Worm (Caenorhabditis elegans) whole organism, L1 larva: ENCODE results near the gene magu-4.

Experiments
- C04F5.9 ChIP-seq: sonication (generic microtip); optimal IDR thresholded peaks from 2 replicates; lab custom pipeline; 2016; ENCODE audit warnings: missing genetic modification characterization, missing compliant biosample characterization
- F16B12.6 ChIP-seq: fragments of 150-350 bp; optimal IDR thresholded peaks from 2 replicates; lab custom pipeline; 2014; ENCODE audit warnings: missing biosample characterization, missing genetic modification characterization
- Y116A8C.19 ChIP-seq: sonication (generic microtip); optimal IDR thresholded peaks from 2 replicates; lab custom pipeline; 2016; ENCODE audit warnings: missing compliant biosample characterization, missing genetic modification characterization, borderline replicate concordance
- alr-1 ChIP-seq: fragments of 200-800 bp; sonication (Bioruptor generic); optimal IDR thresholded peaks from 2 replicates; lab custom pipeline; 2018; ENCODE audit warnings: borderline replicate concordance, mild to moderate bottlenecking, missing genetic modification characterization, missing compliant biosample characterization
- blmp-1 ChIP-seq: fragments of 150-350 bp; optimal IDR thresholded peaks from 2 replicates; lab custom pipeline; 2014; ENCODE audit warnings: missing biosample characterization, missing genetic modification characterization
- ceh-63 ChIP-seq: fragments of 200-800 bp; sonication (Bioruptor generic); optimal IDR thresholded peaks from 2 replicates; lab custom pipeline; 2018; ENCODE audit warnings: mild to moderate bottlenecking, missing genetic modification characterization, missing compliant biosample characterization
- ceh-82 ChIP-seq, 3 experiments: fragments of 150-350 bp in 1 of 3; sonication (generic microtip) in 2 of 3; optimal IDR thresholded peaks; 2 replicates each; lab custom pipeline; 2014 to 2017; ENCODE audit warnings: missing biosample characterization in 3 of 3, missing genetic modification characterization in 3 of 3
- ceh-90 ChIP-seq: sonication (generic microtip); optimal IDR thresholded peaks from 2 replicates; lab custom pipeline; 2016; ENCODE audit warnings: missing genetic modification characterization, missing compliant biosample characterization
- ces-1 ChIP-seq: fragments of 150-350 bp; optimal IDR thresholded peaks from 2 replicates; lab custom pipeline; 2014; ENCODE audit warnings: missing biosample characterization, missing genetic modification reagents, missing genetic modification characterization
- dpl-1 ChIP-seq, 3 experiments: fragments of 150-350 bp in 2 of 3; sonication (generic microtip) in 1 of 3; optimal IDR thresholded peaks; 2 replicates each; lab custom pipeline; 2014 to 2017; ENCODE audit warnings: missing biosample characterization in 3 of 3, missing genetic modification characterization in 3 of 3, missing genetic modification reagents in 3 of 3
- dsc-1 ChIP-seq: sonication (generic microtip); optimal IDR thresholded peaks from 2 replicates; lab custom pipeline; 2016; ENCODE audit warnings: mild to moderate bottlenecking, missing genetic modification characterization, missing compliant biosample characterization
- efl-1 ChIP-seq, 4 experiments: fragments of 150-350 bp; optimal IDR thresholded peaks in 3 of 4; peaks in 1 of 4; 1 replicate in 1 of 4; 2 replicates in 3 of 4; lab custom pipeline; 2014; ENCODE audit warnings: missing biosample characterization in 2 of 4, missing genetic modification characterization in 2 of 4, missing genetic modification reagents in 2 of 4
- egl-13 ChIP-seq: sonication (generic microtip); optimal IDR thresholded peaks from 2 replicates; lab custom pipeline; 2016; ENCODE audit warnings: missing genotype, missing genetic modification reagents, missing genetic modification characterization, missing compliant biosample characterization
- fkh-10 ChIP-seq: sonication (generic microtip); optimal IDR thresholded peaks from 2 replicates; lab custom pipeline; 2017; ENCODE audit warnings: missing biosample characterization, missing genetic modification reagents, missing genetic modification characterization
- fkh-4 ChIP-seq: sonication (generic microtip); optimal IDR thresholded peaks from 2 replicates; lab custom pipeline; 2016; ENCODE audit warnings: missing compliant biosample characterization, missing genetic modification characterization, borderline replicate concordance
- hlh-4 ChIP-seq: sonication (generic microtip); optimal IDR thresholded peaks from 2 replicates; lab custom pipeline; 2016; ENCODE audit warnings: mild to moderate bottlenecking, missing genetic modification characterization, missing compliant biosample characterization
- lin-13 ChIP-seq: fragments of 150-350 bp; optimal IDR thresholded peaks from 2 replicates; lab custom pipeline; 2014; ENCODE audit warnings: missing biosample characterization, missing genetic modification reagents, missing genetic modification characterization
- lin-14 ChIP-seq: fragments of 200-800 bp; sonication (Bioruptor generic); optimal IDR thresholded peaks from 2 replicates; lab custom pipeline; 2018; ENCODE audit warnings: mild to moderate bottlenecking, missing genetic modification characterization, moderate library complexity, missing compliant biosample characterization
- lin-35 ChIP-seq, 2 experiments: fragments of 150-350 bp; optimal IDR thresholded peaks; 2 replicates each; lab custom pipeline; 2014; ENCODE audit warnings: missing biosample characterization in 2 of 2, missing genetic modification characterization in 2 of 2, missing genetic modification reagents in 2 of 2
- lin-39 ChIP-seq: fragments of 150-350 bp; optimal IDR thresholded peaks from 2 replicates; lab custom pipeline; 2014; ENCODE audit warnings: missing biosample characterization, missing genetic modification reagents, missing genetic modification characterization
- mdl-1 ChIP-seq, 2 experiments: fragments of 150-350 bp; optimal IDR thresholded peaks; 2 replicates each; lab custom pipeline; 2014 to 2017; ENCODE audit warnings: missing biosample characterization in 2 of 2, missing genetic modification characterization in 2 of 2, inconsistent platforms in 1 of 2
- mef-2 ChIP-seq: fragments of 150-350 bp; optimal IDR thresholded peaks from 2 replicates; lab custom pipeline; 2014; ENCODE audit warnings: missing biosample characterization, missing genetic modification characterization
- nhr-47 ChIP-seq: sonication (generic microtip); optimal IDR thresholded peaks from 2 replicates; lab custom pipeline; 2016; ENCODE audit warnings: mild to moderate bottlenecking, missing genetic modification characterization, moderate library complexity, missing compliant biosample characterization
- nhr-71 ChIP-seq: sonication (generic microtip); optimal IDR thresholded peaks from 2 replicates; lab custom pipeline; 2016; ENCODE audit warnings: mild to moderate bottlenecking, missing genetic modification characterization, moderate library complexity, missing compliant biosample characterization
- nhr-76 ChIP-seq: sonication (generic microtip); optimal IDR thresholded peaks from 2 replicates; lab custom pipeline; 2017; ENCODE audit warnings: missing biosample characterization, missing genetic modification characterization
- nhr-77 ChIP-seq: fragments of 150-350 bp; optimal IDR thresholded peaks from 2 replicates; lab custom pipeline; 2014; ENCODE audit warnings: missing biosample characterization, missing genetic modification characterization
- nhr-84 ChIP-seq: sonication (generic microtip); optimal IDR thresholded peaks from 2 replicates; lab custom pipeline; 2017; ENCODE audit warnings: missing biosample characterization, missing genetic modification characterization
- nhr-85 ChIP-seq: sonication (generic microtip); peaks from one replicate; lab custom pipeline; 2016; ENCODE audit warnings: missing genetic modification characterization, inconsistent platforms, missing compliant biosample characterization
- pax-3 ChIP-seq: fragments of 200-800 bp; sonication (Bioruptor generic); optimal IDR thresholded peaks from 2 replicates; lab custom pipeline; 2018; ENCODE audit warnings: mild to moderate bottlenecking, missing genetic modification characterization, moderate library complexity, missing compliant biosample characterization
- rnt-1 ChIP-seq: sonication (generic microtip); optimal IDR thresholded peaks from 2 replicates; lab custom pipeline; 2016; ENCODE audit warnings: mild to moderate bottlenecking, missing genetic modification characterization, moderate library complexity, missing compliant biosample characterization
- sptf-1 ChIP-seq: fragments of 150-350 bp; optimal IDR thresholded peaks from 2 replicates; lab custom pipeline; 2014; ENCODE audit warnings: missing biosample characterization, missing genetic modification characterization
- unc-130 ChIP-seq: fragments of 150-350 bp; optimal IDR thresholded peaks from 2 replicates; lab custom pipeline; 2017; ENCODE audit warnings: missing biosample characterization, missing genetic modification characterization, inconsistent platforms
- xbp-1 ChIP-seq: sonication (generic microtip); optimal IDR thresholded peaks from 2 replicates; lab custom pipeline; 2016; ENCODE audit warnings: missing genetic modification characterization, missing compliant biosample characterization
- ztf-4 ChIP-seq: fragments of 150-350 bp; optimal IDR thresholded peaks from 2 replicates; lab custom pipeline; 2014; ENCODE audit warnings: missing biosample characterization, missing genetic modification characterization

The magu-4 gene

DNA sequence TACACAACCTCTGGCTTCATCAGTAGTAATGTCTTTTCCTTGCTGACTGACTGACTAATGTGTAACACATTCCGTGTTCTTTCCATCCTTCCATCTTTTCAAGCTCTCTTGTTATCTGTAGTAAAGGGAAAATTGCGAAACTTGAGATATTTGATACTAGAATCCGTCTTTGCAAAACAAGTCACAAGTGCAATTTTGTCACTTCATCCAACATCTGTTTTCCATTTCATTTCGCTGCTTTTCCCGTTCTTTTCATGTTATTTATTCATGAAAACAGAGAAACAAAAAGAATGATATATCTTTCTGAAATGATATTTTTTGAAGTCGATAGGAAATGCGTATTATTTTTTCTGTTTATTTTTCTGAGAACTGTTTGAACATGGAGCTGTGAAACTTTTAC is 36.5 kb downstream of the magu-4 start:
- no peak for TF ChIP-seq pax-3 (tag; lab: Kevin White, UChicago)
- TF ChIP-seq lin-14, result peak; percentile 14
- TF ChIP-seq dsc-1 (tag; lab: Kevin White, UChicago), result peak; percentile 83
- no peak for TF ChIP-seq lin-13 (GFP tag; lab: Kevin White, UChicago)
- peak; percentile 58 for TF ChIP-seq fkh-4 (tag; lab: Kevin White, UChicago)
- TF ChIP-seq nhr-85 (tag; lab: Kevin White, UChicago), result no peak
- TF ChIP-seq mdl-1 (tag; optimal IDR thresholded peaks at IDR 0.05; lab: Kevin White, UChicago), result no peak
- TF ChIP-seq lin-35 (GFP tag; optimal IDR thresholded peaks at IDR 0.05; lab: Kevin White, UChicago), result no peak

ce11 chrIV:10047108-10047507 is 37.6 kb downstream of the magu-4 start, which contains the start of gene T04B2.3:
Gene T04B2.3 (plus strand): TSS chrIV:10047408.
- TF ChIP-seq mef-2 (no peak), ces-1 (GFP tag; lab: Kevin White, UChicago) (no peak), lin-39 (no peak), ceh-90 (tag; lab: Kevin White, UChicago) (no peak), hlh-4 (tag; lab: Kevin White, UChicago) (no peak), unc-130 (tag; lab: Kevin White, UChicago) (no peak), xbp-1 (tag; lab: Kevin White, UChicago) (no peak), blmp-1 (tag; lab: Kevin White, UChicago) (no peak)

- peak; percentile 18 for TF ChIP-seq blmp-1 (tag; lab: Kevin White, UChicago)
- TF ChIP-seq rnt-1 (tag; lab: Kevin White, UChicago), result peak; percentile 25
- TF ChIP-seq nhr-71, result no peak
- peak; percentile 72 for TF ChIP-seq lin-14
- no peak for TF ChIP-seq efl-1 (optimal IDR thresholded peaks at IDR 0.05; lab: Kevin White, UChicago)
- peak in 1 of 2 experiments; percentile 59 for TF ChIP-seq efl-1 (GFP tag; optimal IDR thresholded peaks at IDR 0.05 in 1 of 2; lab: Kevin White, UChicago)
These were observed 38.7 kb downstream of the magu-4 start for ce11 chrIV:10048268-10048667.

DNA sequence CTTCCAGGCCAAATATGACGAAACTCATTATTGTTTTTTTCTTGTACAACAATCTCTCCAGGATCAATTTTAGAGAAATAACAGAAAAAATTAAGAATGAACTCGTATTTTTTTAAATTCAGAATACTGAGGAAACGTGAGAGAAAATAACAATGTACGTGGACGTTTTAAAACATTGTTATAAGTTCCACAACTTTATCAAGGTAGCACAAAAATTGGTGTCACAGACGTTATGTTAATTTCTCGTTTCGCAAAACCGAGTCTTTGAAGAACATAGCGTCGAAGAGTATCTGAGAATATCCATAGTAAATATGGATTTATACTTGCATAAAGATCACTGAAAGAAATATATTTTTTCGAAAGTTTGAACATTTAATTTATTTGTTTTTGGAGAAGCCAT is 41.5 kb downstream of the magu-4 start, which contains the start of gene T04B2.8:
TSS of gene T04B2.8 (minus strand) at position 101 of the 400 bp plus-strand sequence.
- TF ChIP-seq nhr-77 (tag; lab: Kevin White, UChicago) (no peak), ceh-82 (tag; optimal IDR thresholded peaks at IDR 0.05; lab: Kevin White, UChicago) (no peak), nhr-76 (tag; lab: Kevin White, UChicago) (no peak), blmp-1 (tag; lab: Kevin White, UChicago) (no peak), ceh-63 (no peak), alr-1 (tag; lab: Kevin White, UChicago) (no peak), nhr-47 (tag; lab: Kevin White, UChicago) (no peak), ceh-90 (tag; lab: Kevin White, UChicago) (no peak), egl-13 (no peak), fkh-10 (GFP tag; lab: Kevin White, UChicago) (no peak), F16B12.6 (tag; lab: Kevin White, UChicago) (no peak), nhr-84 (tag; lab: Kevin White, UChicago) (no peak), ztf-4 (tag; lab: Kevin White, UChicago) (no peak), mdl-1 (tag; optimal IDR thresholded peaks at IDR 0.05; lab: Kevin White, UChicago) (no peak), Y116A8C.19 (tag; lab: Kevin White, UChicago) (no peak), C04F5.9 (tag; lab: Kevin White, UChicago) (no peak), pax-3 (tag; lab: Kevin White, UChicago) (no peak), dpl-1 (GFP tag; optimal IDR thresholded peaks at IDR 0.05; lab: Kevin White, UChicago) (no peak), sptf-1 (tag; lab: Kevin White, UChicago) (no peak)
- TF ChIP-seq, all 84 proteins: peak for 0
